Fruit fly (Drosophila melanogaster): ENCODE data around the gene Gr93d.

- peak; percentile 22 for TF ChIP-seq CG12768 (GFP tag; optimal IDR thresholded peaks at IDR 0.05)
- TF ChIP-seq CG33017 (tag; optimal IDR thresholded peaks at IDR 0.05) = peak; percentile 12
- no peak for TF ChIP-seq CG1620 (GFP tag; optimal IDR thresholded peaks at IDR 0.05)
- TF ChIP-seq CG7101 (tag; optimal IDR thresholded peaks at IDR 0.05) = no peak
- no peak for TF ChIP-seq kay (GFP tag; ENCODE audit: borderline replicate concordance)
- peak; percentile 58 for TF ChIP-seq Hr96 (GFP tag; optimal IDR thresholded peaks at IDR 0.05)
- TF ChIP-seq CG5204 (GFP tag; optimal IDR thresholded peaks at IDR 0.05) = no peak
- TF ChIP-seq ovo (GFP tag; optimal IDR thresholded peaks at IDR 0.05) = no peak
- no peak for TF ChIP-seq cnc (optimal IDR thresholded peaks at IDR 0.05)
These were observed 28.6 kb upstream of the Gr93d start, which contains the start of gene CG6656 for dm6 chr3R:21874982-21875466.

All from whole organism, adult.